Worm (Caenorhabditis elegans) whole organism, mixed stage, embryonic: ENCODE results near the gene F14D12.1.

Source experiments
- M03D4.4 ChIP-seq: sonication (generic microtip); optimal IDR thresholded peaks from 2 replicates; lab custom pipeline; 2017; ENCODE audit warnings: mild to moderate bottlenecking, missing genetic modification characterization, missing compliant biosample characterization
- bed-3 ChIP-seq: fragments of 200-800 bp; sonication (Bioruptor generic); optimal IDR thresholded peaks from 3 replicates; lab custom pipeline; 2018; ENCODE audit warnings: mild to moderate bottlenecking, missing genetic modification characterization, moderate library complexity, missing compliant biosample characterization
- blmp-1 ChIP-seq: fragments of 150-350 bp; optimal IDR thresholded peaks from 2 replicates; lab custom pipeline; 2014; ENCODE audit warnings: missing biosample characterization, missing genetic modification characterization
- ceh-39 ChIP-seq: fragments of 150-350 bp; optimal IDR thresholded peaks from 2 replicates; lab custom pipeline; 2014; ENCODE audit warnings: missing biosample characterization, missing genetic modification characterization
- ceh-43 ChIP-seq: fragments of 200-800 bp; sonication (Bioruptor generic); optimal IDR thresholded peaks from 2 replicates; lab custom pipeline; 2018; ENCODE audit warnings: mild to moderate bottlenecking, missing genetic modification characterization, moderate library complexity, missing compliant biosample characterization
- ceh-83 ChIP-seq: fragments of 200-800 bp; sonication (Bioruptor generic); optimal IDR thresholded peaks from 2 replicates; lab custom pipeline; 2018; ENCODE audit warnings: mild to moderate bottlenecking, missing genetic modification characterization, missing compliant biosample characterization
- ces-1 ChIP-seq: fragments of 150-350 bp; optimal IDR thresholded peaks from 2 replicates; lab custom pipeline; 2014; ENCODE audit warnings: missing biosample characterization, missing genetic modification reagents, missing genetic modification characterization
- cnd-1 ChIP-seq: fragments of 200-800 bp; sonication (Bioruptor generic); optimal IDR thresholded peaks from 2 replicates; lab custom pipeline; 2018; ENCODE audit warnings: mild to moderate bottlenecking, missing genetic modification characterization, missing compliant biosample characterization
- drap-1 ChIP-seq: fragments of 200-800 bp; sonication (Bioruptor generic); optimal IDR thresholded peaks from 3 replicates; lab custom pipeline; 2018; ENCODE audit warnings: mild to moderate bottlenecking, missing genetic modification characterization, missing compliant biosample characterization
- elt-1 ChIP-seq: sonication (generic microtip); optimal IDR thresholded peaks from 2 replicates; lab custom pipeline; 2017; ENCODE audit warnings: missing genetic modification characterization, mild to moderate bottlenecking, missing compliant biosample characterization, antibody characterized with exemption, moderate library complexity, borderline replicate concordance; ENCODE audit not compliant: insufficient read depth
- ham-2 ChIP-seq: fragments of 200-800 bp; sonication (Bioruptor generic); optimal IDR thresholded peaks from 2 replicates; lab custom pipeline; 2018; ENCODE audit warnings: mild to moderate bottlenecking, missing genetic modification characterization, missing compliant biosample characterization
- hlh-1 ChIP-seq: fragments of 150-350 bp; optimal IDR thresholded peaks from 2 replicates; lab custom pipeline; 2014; ENCODE audit warnings: missing biosample characterization, missing genetic modification reagents, missing genetic modification characterization
- lin-13 ChIP-seq: fragments of 150-350 bp; optimal IDR thresholded peaks from 2 replicates; lab custom pipeline; 2014; ENCODE audit warnings: missing biosample characterization, missing genetic modification characterization
- lin-32 ChIP-seq: fragments of 200-800 bp; sonication (Bioruptor generic); optimal IDR thresholded peaks from 2 replicates; lab custom pipeline; 2018; ENCODE audit warnings: mild to moderate bottlenecking, missing genetic modification characterization, missing compliant biosample characterization
- mab-5 ChIP-seq: fragments of 150-350 bp; optimal IDR thresholded peaks from 2 replicates; lab custom pipeline; 2014; ENCODE audit warnings: missing biosample characterization, missing genetic modification characterization
- mep-1 ChIP-seq: fragments of 150-350 bp; optimal IDR thresholded peaks from 2 replicates; lab custom pipeline; 2017; ENCODE audit warnings: missing biosample characterization, missing genetic modification reagents, missing genetic modification characterization, inconsistent platforms
- mls-2 ChIP-seq: sonication (generic microtip); optimal IDR thresholded peaks from 2 replicates; lab custom pipeline; 2016; ENCODE audit warnings: mild to moderate bottlenecking, missing genetic modification characterization, moderate library complexity, missing compliant biosample characterization
- nhr-2 ChIP-seq: fragments of 150-350 bp; optimal IDR thresholded peaks from 2 replicates; lab custom pipeline; 2014; ENCODE audit warnings: missing biosample characterization, missing genetic modification characterization
- nhr-237 ChIP-seq: fragments of 150-350 bp; optimal IDR thresholded peaks from 2 replicates; lab custom pipeline; 2014; ENCODE audit warnings: missing biosample characterization, missing genetic modification characterization
- nhr-28 ChIP-seq: fragments of 150-350 bp; optimal IDR thresholded peaks from 2 replicates; lab custom pipeline; 2014; ENCODE audit warnings: missing biosample characterization, missing genetic modification characterization
- nhr-76 ChIP-seq: sonication (generic microtip); optimal IDR thresholded peaks from 2 replicates; lab custom pipeline; 2017; ENCODE audit warnings: missing biosample characterization, missing genetic modification characterization
- pha-4 ChIP-seq: fragments of 150-350 bp; optimal IDR thresholded peaks from 2 replicates; lab custom pipeline; 2018; ENCODE audit warnings: missing biosample characterization, missing genetic modification reagents, missing genetic modification characterization
- sem-2 ChIP-seq: fragments of 200-800 bp; sonication (Bioruptor generic); optimal IDR thresholded peaks from 2 replicates; lab custom pipeline; 2018; ENCODE audit warnings: mild to moderate bottlenecking, missing genetic modification characterization, missing compliant biosample characterization
- snpc-4 ChIP-seq: fragments of 150-350 bp; optimal IDR thresholded peaks from 2 replicates; lab custom pipeline; 2014; ENCODE audit warnings: missing biosample characterization, missing genetic modification characterization
- sptf-1 ChIP-seq: sonication (generic microtip); optimal IDR thresholded peaks from 2 replicates; lab custom pipeline; 2017; ENCODE audit warnings: mild to moderate bottlenecking, missing genetic modification characterization, moderate library complexity, missing compliant biosample characterization
- tbx-8 ChIP-seq: fragments of 200-800 bp; sonication (Bioruptor generic); optimal IDR thresholded peaks from 2 replicates; lab custom pipeline; 2018; ENCODE audit warnings: mild to moderate bottlenecking, missing genetic modification characterization, moderate library complexity, missing compliant biosample characterization
- unc-120 ChIP-seq: sonication (generic microtip); optimal IDR thresholded peaks from 2 replicates; lab custom pipeline; 2017; ENCODE audit warnings: missing genetic modification characterization, missing compliant biosample characterization; ENCODE audit not compliant: poor library complexity, severe bottlenecking
- unc-39 ChIP-seq: fragments of 150-350 bp; optimal IDR thresholded peaks from 2 replicates; lab custom pipeline; 2014; ENCODE audit warnings: missing biosample characterization, missing genetic modification characterization
- unc-62 ChIP-seq: fragments of 150-350 bp; optimal IDR thresholded peaks from 2 replicates; lab custom pipeline; 2014; ENCODE audit warnings: missing biosample characterization, missing genetic modification reagents, missing genetic modification characterization
- zip-8 ChIP-seq: fragments of 150-350 bp; optimal IDR thresholded peaks from 2 replicates; lab custom pipeline; 2014; ENCODE audit warnings: missing biosample characterization, missing genetic modification characterization
- ztf-11 ChIP-seq: fragments of 150-350 bp; optimal IDR thresholded peaks from 2 replicates; lab custom pipeline; 2014; ENCODE audit warnings: missing biosample characterization, missing genetic modification characterization

F14D12.1 gene

ce11 chrX:5603338-5603816 is at the start of gene F14D12.1:
Gene F14D12.1, plus strand, starts transcription at chrX:5603766.
- no peak for TF ChIP-seq snpc-4 (tag; lab: Kevin White, UChicago)
- no peak for TF ChIP-seq unc-120 (tag; lab: Kevin White, UChicago)
- TF ChIP-seq ceh-43 (GFP tag; lab: Kevin White, UChicago) = no peak
- no peak for TF ChIP-seq pha-4 (tag; lab: Kevin White, UChicago)
- TF ChIP-seq drap-1 (GFP tag; lab: Kevin White, UChicago) = no peak
- TF ChIP-seq lin-32 (GFP tag; lab: Kevin White, UChicago) = no peak
- no peak for TF ChIP-seq nhr-237 (tag; lab: Kevin White, UChicago)
- no peak for TF ChIP-seq nhr-28 (tag; lab: Kevin White, UChicago)
- no peak for TF ChIP-seq nhr-76
- TF ChIP-seq bed-3 (GFP tag; lab: Kevin White, UChicago) = no peak
- TF ChIP-seq M03D4.4 (tag; lab: Kevin White, UChicago) = no peak
- TF ChIP-seq ces-1 (GFP tag; lab: Kevin White, UChicago) = no peak
- no peak for TF ChIP-seq sptf-1 (tag; lab: Kevin White, UChicago)
- no peak for TF ChIP-seq ham-2 (GFP tag; lab: Kevin White, UChicago)
- TF ChIP-seq mep-1 (tag; lab: Kevin White, UChicago) = no peak
- no peak for TF ChIP-seq mab-5
- no peak for TF ChIP-seq elt-1 (tag; lab: Kevin White, UChicago)
- TF ChIP-seq ztf-11 (tag; lab: Kevin White, UChicago) = no peak
- TF ChIP-seq lin-13 (tag; lab: Kevin White, UChicago) = no peak

ce11 chrX:5555055-5555629 is 48.4 kb upstream of the F14D12.1 start:
- TF ChIP-seq elt-1 (tag; lab: Kevin White, UChicago) = no peak
- no peak for TF ChIP-seq zip-8

ce11 chrX:5557966-5558365 is 45.6 kb upstream of the F14D12.1 start, which contains the start of gene C38C5.1:
Gene C38C5.1, plus strand, starts transcription at chrX:5558055.
- TF ChIP-seq zip-8 = no peak
- no peak for TF ChIP-seq nhr-237 (tag; lab: Kevin White, UChicago)
- TF ChIP-seq mep-1 (tag; lab: Kevin White, UChicago) = no peak
- TF ChIP-seq snpc-4 (tag; lab: Kevin White, UChicago) = no peak
- no peak for TF ChIP-seq lin-13 (tag; lab: Kevin White, UChicago)
- TF ChIP-seq sem-2 (GFP tag; lab: Kevin White, UChicago) = no peak
- no peak for TF ChIP-seq hlh-1 (tag; lab: Kevin White, UChicago)
- no peak for TF ChIP-seq elt-1 (tag; lab: Kevin White, UChicago)
- no peak for TF ChIP-seq ztf-11 (tag; lab: Kevin White, UChicago)
- TF ChIP-seq ces-1 (GFP tag; lab: Kevin White, UChicago) = no peak
- no peak for TF ChIP-seq ceh-39 (tag; lab: Kevin White, UChicago)
- TF ChIP-seq blmp-1 (tag; lab: Kevin White, UChicago) = no peak
- TF ChIP-seq nhr-2 (tag; lab: Kevin White, UChicago) = no peak
- TF ChIP-seq mls-2 (tag; lab: Kevin White, UChicago) = no peak
- TF ChIP-seq lin-32 (GFP tag; lab: Kevin White, UChicago) = no peak
- TF ChIP-seq bed-3 (GFP tag; lab: Kevin White, UChicago) = no peak
- TF ChIP-seq ceh-83 (GFP tag; lab: Kevin White, UChicago) = no peak
- TF ChIP-seq cnd-1 (tag; lab: Kevin White, UChicago) = no peak
- TF ChIP-seq nhr-28 (tag; lab: Kevin White, UChicago) = no peak
- no peak for TF ChIP-seq unc-39 (tag; lab: Kevin White, UChicago)

- TF ChIP-seq mep-1 (tag; lab: Kevin White, UChicago) (no peak), unc-120 (tag; lab: Kevin White, UChicago) (no peak), bed-3 (GFP tag; lab: Kevin White, UChicago) (no peak), ztf-11 (tag; lab: Kevin White, UChicago) (no peak), snpc-4 (tag; lab: Kevin White, UChicago) (no peak), unc-62 (GFP tag; lab: Kevin White, UChicago) (no peak), drap-1 (GFP tag; lab: Kevin White, UChicago) (no peak), tbx-8 (GFP tag; lab: Kevin White, UChicago) (no peak), lin-13 (tag; lab: Kevin White, UChicago) (no peak), elt-1 (tag; lab: Kevin White, UChicago) (no peak), ceh-39 (tag; lab: Kevin White, UChicago) (no peak), blmp-1 (tag; lab: Kevin White, UChicago) (no peak), mls-2 (tag; lab: Kevin White, UChicago) (no peak)
These were observed 38.1 kb upstream of the F14D12.1 start for ce11 chrX:5565478-5565877.
